Worm (Caenorhabditis elegans): ENCODE measurements around the gene nhr-41.

DNA sequence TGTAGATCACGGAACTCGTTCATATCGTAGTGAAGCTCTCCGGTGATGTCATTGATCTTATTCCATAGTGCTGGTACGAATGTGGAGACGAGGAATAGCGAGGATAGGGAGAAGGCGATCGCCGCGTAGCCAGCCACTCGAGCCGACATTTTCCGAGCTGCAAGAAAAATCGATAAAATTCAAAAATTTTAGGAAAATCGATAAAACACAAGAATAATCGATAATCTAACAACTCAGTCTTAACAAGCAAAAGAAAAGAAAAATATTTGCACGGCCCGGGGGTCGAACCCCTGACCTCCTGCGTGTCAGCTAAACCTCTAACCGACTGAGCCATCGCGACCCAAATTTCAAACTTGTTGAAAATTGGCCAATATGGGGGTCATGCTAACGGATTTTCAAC, 30.9 kb upstream of the nhr-41 start, which contains the start of gene col-104:
- no peak for TF ChIP-seq ceh-19 (GFP tag; optimal IDR thresholded peaks at IDR 0.05)
- no peak for TF ChIP-seq ceh-22 (tag; optimal IDR thresholded peaks at IDR 0.05)
- TF ChIP-seq ama-1 (optimal IDR thresholded peaks at IDR 0.05) = no peak
- no peak for TF ChIP-seq elt-2 (tag; optimal IDR thresholded peaks at IDR 0.05)
- no peak for TF ChIP-seq hlh-13 (GFP tag; optimal IDR thresholded peaks at IDR 0.05)
- no peak for TF ChIP-seq K02D7.2 (tag; optimal IDR thresholded peaks at IDR 0.05)
- TF ChIP-seq unc-55 (GFP tag; optimal IDR thresholded peaks at IDR 0.05) = no peak
- TF ChIP-seq zip-5 (tag; optimal IDR thresholded peaks at IDR 0.05) = no peak
- TF ChIP-seq ceh-6 (GFP tag; optimal IDR thresholded peaks at IDR 0.05) = no peak
- TF ChIP-seq elt-4 (tag; optimal IDR thresholded peaks at IDR 0.05) = no peak
- no peak for TF ChIP-seq nhr-11 (tag; optimal IDR thresholded peaks at IDR 0.05)

Measured in whole organism, late embryonic.